In the genomic region with DNA sequence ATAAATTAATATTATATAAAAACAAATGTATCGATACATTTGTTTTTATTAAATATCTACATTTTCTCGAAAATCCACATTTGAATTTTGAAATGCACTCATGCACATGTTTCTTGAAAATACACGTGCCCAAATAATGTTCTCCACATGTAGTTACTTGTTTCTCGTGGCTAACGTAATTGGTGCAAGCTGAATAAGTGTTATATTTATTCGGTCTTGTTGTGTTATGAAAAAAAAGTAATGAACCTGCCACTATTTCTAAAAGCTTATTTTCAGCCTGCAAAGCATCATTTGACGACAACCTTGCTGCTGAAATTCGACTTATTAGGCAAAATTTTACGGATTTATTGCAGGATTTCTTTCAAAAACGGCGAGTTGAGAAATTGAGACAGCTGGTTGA, we compare ENCODE assay signal across 2 worm cellular contexts.
TF ChIP-seq lines count a peak whose summit lies in the region.

No protein-coding gene starts in this region.

TF ChIP-seq in whole organism, L1 larva, 84 proteins besides CTCF, POLR2A, EP300 and RAD21 (continued from another document and continues in another):
- TF ChIP-seq Y116A8C.19 (tag; optimal IDR thresholded peaks at IDR 0.05; lab: Kevin White, UChicago; ENCODE audit: borderline replicate concordance) (no peak), rnt-1 (tag; optimal IDR thresholded peaks at IDR 0.05; lab: Kevin White, UChicago) (peak; percentile 87), hlh-17 (GFP tag; optimal IDR thresholded peaks at IDR 0.05; lab: Kevin White, UChicago; ENCODE audit: borderline replicate concordance) (no peak), ceh-90 (tag; optimal IDR thresholded peaks at IDR 0.05; lab: Kevin White, UChicago) (peak; percentile 29), grh-1 (GFP tag; IDR thresholded peaks at IDR 0.05; lab: Robert Waterston, UW) (peak; percentile 52), xbp-1 (tag; optimal IDR thresholded peaks at IDR 0.05; lab: Kevin White, UChicago) (peak; percentile 77), egl-13 (tag; optimal IDR thresholded peaks at IDR 0.05; lab: Kevin White, UChicago) (peak; percentile 80), nhr-28 (tag; optimal IDR thresholded peaks at IDR 0.05; lab: Kevin White, UChicago) (no peak), pag-3 (tag; optimal IDR thresholded peaks at IDR 0.05; lab: Kevin White, UChicago; ENCODE audit: borderline replicate concordance, insufficient read depth) (no peak), efl-1 (optimal IDR thresholded peaks at IDR 0.05; lab: Kevin White, UChicago) (peak; percentile 58 to 62), efl-1 (GFP tag; optimal IDR thresholded peaks at IDR 0.05 in 1 of 2; lab: Kevin White, UChicago) (peak; percentile 7 to 93), lin-39 (tag; optimal IDR thresholded peaks at IDR 0.05; lab: Kevin White, UChicago) (peak; percentile 79), C04F5.9 (tag; optimal IDR thresholded peaks at IDR 0.05; lab: Kevin White, UChicago) (peak; percentile 23), ztf-11 (tag; optimal IDR thresholded peaks at IDR 0.05; lab: Kevin White, UChicago) (peak in 1 of 2 experiments; percentile 52), lir-3 (tag; optimal IDR thresholded peaks at IDR 0.05; lab: Kevin White, UChicago; ENCODE audit: poor library complexity) (peak; percentile 66), lin-35 (GFP tag; optimal IDR thresholded peaks at IDR 0.05; lab: Kevin White, UChicago) (peak; percentile 20 to 80), skn-1 (tag; optimal IDR thresholded peaks at IDR 0.05; lab: Kevin White, UChicago) (peak; percentile 82), hpl-2 (GFP tag; optimal IDR thresholded peaks at IDR 0.05; lab: Kevin White, UChicago) (peak; percentile 76), sup-37 (GFP tag; optimal IDR thresholded peaks at IDR 0.05; lab: Kevin White, UChicago) (peak; percentile 66), sox-4 (tag; optimal IDR thresholded peaks at IDR 0.05; lab: Kevin White, UChicago) (peak; percentile 75), tlp-1 (tag; optimal IDR thresholded peaks at IDR 0.05; lab: Kevin White, UChicago) (no peak), nhr-20 (tag; optimal IDR thresholded peaks at IDR 0.05; lab: Kevin White, UChicago) (peak; percentile 79), nhr-76 (tag; optimal IDR thresholded peaks at IDR 0.05; lab: Kevin White, UChicago) (no peak), blmp-1 (tag; optimal IDR thresholded peaks at IDR 0.05; lab: Kevin White, UChicago) (peak; percentile 18), unc-86 (tag; optimal IDR thresholded peaks at IDR 0.05; lab: Kevin White, UChicago) (peak; percentile 55), unc-130 (tag; optimal IDR thresholded peaks at IDR 0.05; lab: Kevin White, UChicago) (no peak), unc-30 (tag; optimal IDR thresholded peaks at IDR 0.05; lab: Kevin White, UChicago) (no peak), mdl-1 (tag; optimal IDR thresholded peaks at IDR 0.05; lab: Kevin White, UChicago) (peak in 1 of 2 experiments; percentile 43), fkh-8 (tag; optimal IDR thresholded peaks at IDR 0.05; lab: Kevin White, UChicago) (peak; percentile 71), unc-62 (GFP tag; optimal IDR thresholded peaks at IDR 0.05; lab: Kevin White, UChicago) (no peak), snu-23 (GFP tag; optimal IDR thresholded peaks at IDR 0.05; lab: Kevin White, UChicago) (peak; percentile 91), mab-9 (GFP tag; IDR thresholded peaks at IDR 0.05; lab: Robert Waterston, UW) (peak; percentile 79), fos-1 (tag; optimal IDR thresholded peaks at IDR 0.05; lab: Kevin White, UChicago) (peak; percentile 92), hlh-4 (tag; optimal IDR thresholded peaks at IDR 0.05; lab: Kevin White, UChicago) (no peak), ces-1 (GFP tag; optimal IDR thresholded peaks at IDR 0.05; lab: Kevin White, UChicago) (no peak), nhr-85 (tag; lab: Kevin White, UChicago) (peak; percentile 73), nhr-237 (tag; optimal IDR thresholded peaks at IDR 0.05; lab: Kevin White, UChicago) (no peak), F16B12.6 (tag; optimal IDR thresholded peaks at IDR 0.05; lab: Kevin White, UChicago) (no peak), ama-1 (optimal IDR thresholded peaks at IDR 0.05; lab: Kevin White, UChicago) (no peak), nhr-77 (tag; optimal IDR thresholded peaks at IDR 0.05; lab: Kevin White, UChicago) (peak; percentile 74), lin-13 (GFP tag; optimal IDR thresholded peaks at IDR 0.05; lab: Kevin White, UChicago) (peak; percentile 42), dpl-1 (GFP tag; optimal IDR thresholded peaks at IDR 0.05; lab: Kevin White, UChicago) (peak in 2 of 3 experiments; percentile 35 to 44), pax-3 (tag; optimal IDR thresholded peaks at IDR 0.05; lab: Kevin White, UChicago) (peak; percentile 72), ceh-63 (GFP tag; optimal IDR thresholded peaks at IDR 0.05; lab: Kevin White, UChicago) (no peak), vab-15 (tag; optimal IDR thresholded peaks at IDR 0.05; lab: Kevin White, UChicago) (no peak), C16A3.4 (tag; optimal IDR thresholded peaks at IDR 0.05; lab: Kevin White, UChicago) (peak; percentile 81), alr-1 (tag; optimal IDR thresholded peaks at IDR 0.05; lab: Kevin White, UChicago; ENCODE audit: borderline replicate concordance) (no peak), mef-2 (tag; optimal IDR thresholded peaks at IDR 0.05; lab: Kevin White, UChicago) (no peak), egl-27 (tag; optimal IDR thresholded peaks at IDR 0.05; lab: Kevin White, UChicago) (peak in 1 of 2 experiments; percentile 3), nhr-19 (GFP tag; conservative IDR thresholded peaks at IDR 0.05; lab: Robert Waterston, UW) (peak; percentile 88), unc-98 (GFP tag; IDR thresholded peaks at IDR 0.05; lab: Robert Waterston, UW) (no peak), ceh-82 (tag; optimal IDR thresholded peaks at IDR 0.05; lab: Kevin White, UChicago) (peak; percentile 78 to 86 (median 86)), nhr-90 (tag; optimal IDR thresholded peaks at IDR 0.05; lab: Kevin White, UChicago; ENCODE audit: poor library complexity) (peak; percentile 86), nhr-11 (tag; optimal IDR thresholded peaks at IDR 0.05; lab: Kevin White, UChicago) (peak; percentile 64), lsy-2 (tag; optimal IDR thresholded peaks at IDR 0.05; lab: Kevin White, UChicago) (peak; percentile 78 to 79), nhr-12 (tag; optimal IDR thresholded peaks at IDR 0.05; lab: Kevin White, UChicago) (no peak), elt-2 (tag; optimal IDR thresholded peaks at IDR 0.05; lab: Kevin White, UChicago) (peak; percentile 75), tbx-2 (tag; optimal IDR thresholded peaks at IDR 0.05; lab: Kevin White, UChicago) (peak; percentile 84), nhr-47 (tag; optimal IDR thresholded peaks at IDR 0.05; lab: Kevin White, UChicago) (peak; percentile 93), swsn-7 (tag; optimal IDR thresholded peaks at IDR 0.05; lab: Kevin White, UChicago) (peak; percentile 79), pqm-1 (tag; optimal IDR thresholded peaks at IDR 0.05; lab: Kevin White, UChicago) (no peak), ets-5 (GFP tag; IDR thresholded peaks at IDR 0.05; lab: Robert Waterston, UW) (no peak), lin-14 (GFP tag; optimal IDR thresholded peaks at IDR 0.05; lab: Kevin White, UChicago) (peak; percentile 88)

TF ChIP-seq in whole organism, L3 larva, 47 proteins besides CTCF, POLR2A, EP300 and RAD21 (continued from another document):
- no peak for TF ChIP-seq sea-2 (GFP tag; optimal IDR thresholded peaks at IDR 0.05; lab: Kevin White, UChicago)
- no peak for TF ChIP-seq mml-1 (tag; optimal IDR thresholded peaks at IDR 0.05; lab: Kevin White, UChicago)
- TF ChIP-seq nhr-43 (tag; optimal IDR thresholded peaks at IDR 0.05; lab: Kevin White, UChicago; ENCODE audit: poor library complexity, severe bottlenecking): peak; percentile 59
- TF ChIP-seq egl-5 (tag; optimal IDR thresholded peaks at IDR 0.05; lab: Kevin White, UChicago): no peak
- TF ChIP-seq ceh-82 (tag; optimal IDR thresholded peaks at IDR 0.05; lab: Kevin White, UChicago): peak; percentile 9
- no peak for TF ChIP-seq nhr-28 (tag; optimal IDR thresholded peaks at IDR 0.05; lab: Kevin White, UChicago)
- TF ChIP-seq nhr-12 (tag; optimal IDR thresholded peaks at IDR 0.05; lab: Kevin White, UChicago): no peak
- TF ChIP-seq nhr-25 (tag; optimal IDR thresholded peaks at IDR 0.05; lab: Kevin White, UChicago): peak; percentile 44
- no peak for TF ChIP-seq unc-39 (tag; optimal IDR thresholded peaks at IDR 0.05; lab: Kevin White, UChicago)
- peak; percentile 11 for TF ChIP-seq nhr-11 (tag; optimal IDR thresholded peaks at IDR 0.05; lab: Kevin White, UChicago)
- no peak for TF ChIP-seq R02D3.7 (tag; optimal IDR thresholded peaks at IDR 0.05; lab: Kevin White, UChicago)
- peak; percentile 7 for TF ChIP-seq zag-1 (tag; optimal IDR thresholded peaks at IDR 0.05; lab: Kevin White, UChicago)
- no peak for TF ChIP-seq egl-27 (tag; optimal IDR thresholded peaks at IDR 0.05; lab: Kevin White, UChicago)
- TF ChIP-seq nhr-67 (tag; optimal IDR thresholded peaks at IDR 0.05; lab: Kevin White, UChicago): no peak
- peak; percentile 82 for TF ChIP-seq nhr-23 (tag; optimal IDR thresholded peaks at IDR 0.05; lab: Kevin White, UChicago)
- TF ChIP-seq skn-1 (tag; optimal IDR thresholded peaks at IDR 0.05; lab: Kevin White, UChicago): peak; percentile 86
- TF ChIP-seq elt-1 (tag; optimal IDR thresholded peaks at IDR 0.05; lab: Kevin White, UChicago): peak; percentile 4
- peak; percentile 40 for TF ChIP-seq lsy-12 (tag; optimal IDR thresholded peaks at IDR 0.05; lab: Kevin White, UChicago)
- TF ChIP-seq mdl-1 (tag; optimal IDR thresholded peaks at IDR 0.05; lab: Kevin White, UChicago): peak; percentile 37
- TF ChIP-seq fkh-10 (GFP tag; optimal IDR thresholded peaks at IDR 0.05; lab: Kevin White, UChicago): no peak
- no peak for TF ChIP-seq lin-15B (tag; optimal IDR thresholded peaks at IDR 0.05; lab: Kevin White, UChicago)
- TF ChIP-seq fos-1 (tag; optimal IDR thresholded peaks at IDR 0.05; lab: Kevin White, UChicago): no peak
- no peak for TF ChIP-seq elt-3 (tag; optimal IDR thresholded peaks at IDR 0.05; lab: Kevin White, UChicago)
- TF ChIP-seq fkh-2 (tag; optimal IDR thresholded peaks at IDR 0.05; lab: Kevin White, UChicago): no peak
- peak; percentile 47 for TF ChIP-seq elt-2 (tag; optimal IDR thresholded peaks at IDR 0.05; lab: Kevin White, UChicago)
- TF ChIP-seq ceh-28 (tag; optimal IDR thresholded peaks at IDR 0.05; lab: Kevin White, UChicago): peak; percentile 73
- no peak for TF ChIP-seq unc-62 (GFP tag; optimal IDR thresholded peaks at IDR 0.05; lab: Kevin White, UChicago)
- peak; percentile 81 for TF ChIP-seq nhr-77 (tag; optimal IDR thresholded peaks at IDR 0.05; lab: Kevin White, UChicago)
- TF ChIP-seq nhr-76 (tag; optimal IDR thresholded peaks at IDR 0.05; lab: Kevin White, UChicago): no peak
